Worm (Caenorhabditis elegans): Measurements from ENCODE around the gene msp-38.

The msp-38 gene

ce11 chrIV:10143640-10144039 is at the start of gene msp-38:
TSS of gene msp-38 (minus strand) at chrIV:10143740.
- no peak for TF ChIP-seq tra-4 (tag; optimal IDR thresholded peaks at IDR 0.05)
- no peak for TF ChIP-seq hmbx-1 (tag; optimal IDR thresholded peaks at IDR 0.05)
- no peak for TF ChIP-seq scrt-1 (GFP tag; IDR thresholded peaks at IDR 0.05)
- no peak for TF ChIP-seq ama-1 (optimal IDR thresholded peaks at IDR 0.05)
- no peak for TF ChIP-seq aly-1 (tag; optimal IDR thresholded peaks at IDR 0.05)
- TF ChIP-seq ceh-36 (tag; optimal IDR thresholded peaks at IDR 0.05): no peak
- TF ChIP-seq ets-7 (tag; optimal IDR thresholded peaks at IDR 0.05): no peak
- TF ChIP-seq tbx-11 (GFP tag; IDR thresholded peaks at IDR 0.05): no peak
- no peak for TF ChIP-seq B0310.2 (tag; optimal IDR thresholded peaks at IDR 0.05)
- no peak for TF ChIP-seq hnd-1 (tag; optimal IDR thresholded peaks at IDR 0.05)
- no peak for TF ChIP-seq pes-1 (GFP tag; IDR thresholded peaks at IDR 0.05)
- TF ChIP-seq tbx-37 (GFP tag; conservative IDR thresholded peaks at IDR 0.05): no peak
- no peak for TF ChIP-seq hmg-4 (GFP tag; optimal IDR thresholded peaks at IDR 0.05)
- TF ChIP-seq F13C5.2 (tag; optimal IDR thresholded peaks at IDR 0.05): no peak
- no peak for TF ChIP-seq flt-1 (GFP tag; IDR thresholded peaks at IDR 0.05)
- no peak for TF ChIP-seq ceh-13 (GFP tag; optimal IDR thresholded peaks at IDR 0.05)
- TF ChIP-seq sea-1 (GFP tag; conservative IDR thresholded peaks at IDR 0.05): no peak

- TF ChIP-seq tbx-37 (GFP tag; conservative IDR thresholded peaks at IDR 0.05) (no peak), ama-1 (optimal IDR thresholded peaks at IDR 0.05) (no peak), F13C5.2 (tag; optimal IDR thresholded peaks at IDR 0.05) (no peak), flt-1 (GFP tag; IDR thresholded peaks at IDR 0.05) (no peak)
These were observed 48.0 kb upstream of the msp-38 start for ce11 chrIV:10191498-10191897.

- TF ChIP-seq tbx-37 (GFP tag; conservative IDR thresholded peaks at IDR 0.05) (no peak), flt-1 (GFP tag; IDR thresholded peaks at IDR 0.05) (no peak), ets-7 (tag; optimal IDR thresholded peaks at IDR 0.05) (no peak), tbx-11 (GFP tag; IDR thresholded peaks at IDR 0.05) (no peak), scrt-1 (GFP tag; IDR thresholded peaks at IDR 0.05) (no peak), sea-1 (GFP tag; conservative IDR thresholded peaks at IDR 0.05) (no peak), hmg-4 (GFP tag; optimal IDR thresholded peaks at IDR 0.05) (no peak), B0310.2 (tag; optimal IDR thresholded peaks at IDR 0.05) (no peak), ceh-13 (GFP tag; optimal IDR thresholded peaks at IDR 0.05) (no peak), ceh-36 (tag; optimal IDR thresholded peaks at IDR 0.05) (no peak), tra-4 (tag; optimal IDR thresholded peaks at IDR 0.05) (no peak), hmbx-1 (tag; optimal IDR thresholded peaks at IDR 0.05) (no peak), ama-1 (optimal IDR thresholded peaks at IDR 0.05) (no peak)
These were observed 47.0 kb upstream of the msp-38 start for ce11 chrIV:10190586-10190985.

ce11 chrIV:10188505-10188904 is 45.0 kb upstream of the msp-38 start:
- TF ChIP-seq scrt-1 (GFP tag; IDR thresholded peaks at IDR 0.05) (no peak), aly-1 (tag; optimal IDR thresholded peaks at IDR 0.05) (no peak), ceh-36 (tag; optimal IDR thresholded peaks at IDR 0.05) (no peak), hmbx-1 (tag; optimal IDR thresholded peaks at IDR 0.05) (no peak), B0310.2 (tag; optimal IDR thresholded peaks at IDR 0.05) (no peak), flt-1 (GFP tag; IDR thresholded peaks at IDR 0.05) (no peak), sea-1 (GFP tag; conservative IDR thresholded peaks at IDR 0.05) (no peak), tbx-11 (GFP tag; IDR thresholded peaks at IDR 0.05) (no peak), hmg-4 (GFP tag; optimal IDR thresholded peaks at IDR 0.05) (no peak), tbx-37 (GFP tag; conservative IDR thresholded peaks at IDR 0.05) (no peak), ama-1 (optimal IDR thresholded peaks at IDR 0.05) (no peak), ceh-13 (GFP tag; optimal IDR thresholded peaks at IDR 0.05) (no peak), F13C5.2 (tag; optimal IDR thresholded peaks at IDR 0.05) (no peak), hnd-1 (tag; optimal IDR thresholded peaks at IDR 0.05) (no peak), ets-7 (tag; optimal IDR thresholded peaks at IDR 0.05) (no peak), pes-1 (GFP tag; IDR thresholded peaks at IDR 0.05) (no peak), tra-4 (tag; optimal IDR thresholded peaks at IDR 0.05) (no peak)

ce11 chrIV:10180133-10180749 is 36.7 kb upstream of the msp-38 start, which contains the start of gene gta-1:
TSS of gene gta-1 (plus strand) at chrIV:10180660.
- TF ChIP-seq B0310.2 (tag; optimal IDR thresholded peaks at IDR 0.05) (no peak), ceh-13 (GFP tag; optimal IDR thresholded peaks at IDR 0.05) (no peak), tbx-37 (GFP tag; conservative IDR thresholded peaks at IDR 0.05) (no peak), pes-1 (GFP tag; IDR thresholded peaks at IDR 0.05) (no peak), aly-1 (tag; optimal IDR thresholded peaks at IDR 0.05) (no peak), scrt-1 (GFP tag; IDR thresholded peaks at IDR 0.05) (no peak), tra-4 (tag; optimal IDR thresholded peaks at IDR 0.05) (no peak), F13C5.2 (tag; optimal IDR thresholded peaks at IDR 0.05) (no peak), ceh-36 (tag; optimal IDR thresholded peaks at IDR 0.05) (no peak), sea-1 (GFP tag; conservative IDR thresholded peaks at IDR 0.05) (no peak), hmbx-1 (tag; optimal IDR thresholded peaks at IDR 0.05) (no peak), ama-1 (optimal IDR thresholded peaks at IDR 0.05) (no peak), hnd-1 (tag; optimal IDR thresholded peaks at IDR 0.05) (no peak), flt-1 (GFP tag; IDR thresholded peaks at IDR 0.05) (no peak), hmg-4 (GFP tag; optimal IDR thresholded peaks at IDR 0.05) (no peak), tbx-11 (GFP tag; IDR thresholded peaks at IDR 0.05) (no peak), ets-7 (tag; optimal IDR thresholded peaks at IDR 0.05) (no peak)

ce11 chrIV:10177779-10178178 is 34.2 kb upstream of the msp-38 start, which contains the start of gene mspn-1:
TSS of gene mspn-1 (plus strand) at chrIV:10177968.
- TF ChIP-seq pes-1 (GFP tag; IDR thresholded peaks at IDR 0.05): no peak
- TF ChIP-seq tra-4 (tag; optimal IDR thresholded peaks at IDR 0.05): no peak
- no peak for TF ChIP-seq flt-1 (GFP tag; IDR thresholded peaks at IDR 0.05)
- no peak for TF ChIP-seq tbx-37 (GFP tag; conservative IDR thresholded peaks at IDR 0.05)
- TF ChIP-seq hnd-1 (tag; optimal IDR thresholded peaks at IDR 0.05): no peak
- TF ChIP-seq hmg-4 (GFP tag; optimal IDR thresholded peaks at IDR 0.05): no peak
- TF ChIP-seq tbx-11 (GFP tag; IDR thresholded peaks at IDR 0.05): no peak
- TF ChIP-seq sea-1 (GFP tag; conservative IDR thresholded peaks at IDR 0.05): no peak

ce11 chrIV:10176252-10176730 is 32.8 kb upstream of the msp-38 start, which contains the start of gene rack-1:
TSS of gene rack-1 (plus strand) at chrIV:10176680.
- no peak for TF ChIP-seq pes-1 (GFP tag; IDR thresholded peaks at IDR 0.05)
- TF ChIP-seq sea-1 (GFP tag; conservative IDR thresholded peaks at IDR 0.05): no peak
- TF ChIP-seq hnd-1 (tag; optimal IDR thresholded peaks at IDR 0.05): no peak
- no peak for TF ChIP-seq ets-7 (tag; optimal IDR thresholded peaks at IDR 0.05)
- TF ChIP-seq hmbx-1 (tag; optimal IDR thresholded peaks at IDR 0.05): no peak
- TF ChIP-seq tbx-11 (GFP tag; IDR thresholded peaks at IDR 0.05): no peak
- no peak for TF ChIP-seq flt-1 (GFP tag; IDR thresholded peaks at IDR 0.05)
- no peak for TF ChIP-seq ceh-13 (GFP tag; optimal IDR thresholded peaks at IDR 0.05)
- TF ChIP-seq scrt-1 (GFP tag; IDR thresholded peaks at IDR 0.05): no peak
